Fruit fly (Drosophila melanogaster): Measurements from ENCODE around the gene ham.

dm6 chr2L:18767815-18768214 lies 24.9 kb downstream of the ham start:
- TF ChIP-seq CTCF (optimal IDR thresholded peaks at IDR 0.05) (no peak), CG8478 (optimal IDR thresholded peaks at IDR 0.05) (no peak)
